Fruit fly (Drosophila melanogaster) whole organism, embryonic: Measurements from ENCODE around the gene CG7551.
A peak's percentile ranks its signal among the peaks of the same experiment; 100 is the strongest.

Experiments
- Aef1 ChIP-seq: fragments of 200-800 bp; sonication (Bioruptor generic); IDR thresholded peaks from 3 replicates; pipeline ENCODE4 v1.3.6; 2022; ENCODE audit warnings: missing biosample characterization, missing genetic modification characterization
- Antp ChIP-seq: fragments of 200-800 bp; sonication (Bioruptor generic); optimal IDR thresholded peaks from 3 replicates; lab custom pipeline; 2016; ENCODE audit warnings: missing biosample characterization, missing genetic modification characterization
- CG10147 ChIP-seq: fragments of 200-800 bp; sonication (Bioruptor generic); optimal IDR thresholded peaks from 2 replicates; lab custom pipeline; 2019; ENCODE audit warnings: missing biosample characterization, mild to moderate bottlenecking, missing genetic modification characterization, moderate library complexity
- CG10209 ChIP-seq: fragments of 200-800 bp; sonication (Bioruptor generic); optimal IDR thresholded peaks from 3 replicates; lab custom pipeline; 2017; ENCODE audit warnings: missing biosample characterization, mild to moderate bottlenecking, missing genetic modification characterization, missing genetic modification reagents
- CG1024 ChIP-seq: fragments of 200-800 bp; sonication (Bioruptor generic); IDR thresholded peaks from 2 replicates; pipeline ENCODE4 v1.3.6; 2022; ENCODE audit warnings: missing biosample characterization, missing genetic modification characterization
- CG13296 ChIP-seq: fragments of 200-800 bp; sonication (Bioruptor generic); optimal IDR thresholded peaks from 3 replicates; lab custom pipeline; 2018; ENCODE audit warnings: missing biosample characterization, mild to moderate bottlenecking, missing genetic modification characterization
- CG15073 ChIP-seq: fragments of 200-800 bp; sonication (Bioruptor generic); optimal IDR thresholded peaks from 2 replicates; lab custom pipeline; 2016; ENCODE audit warnings: missing biosample characterization, missing genetic modification characterization
- CG15269 ChIP-seq: fragments of 200-800 bp; sonication (Bioruptor generic); optimal IDR thresholded peaks from 2 replicates; lab custom pipeline; 2018; ENCODE audit warnings: missing biosample characterization, mild to moderate bottlenecking, missing genetic modification characterization, moderate library complexity
- CG16863 ChIP-seq: fragments of 200-800 bp; sonication (Bioruptor generic); optimal IDR thresholded peaks from 3 replicates; lab custom pipeline; 2016; ENCODE audit warnings: missing biosample characterization, missing genetic modification characterization
- CG17385 ChIP-seq: fragments of 200-800 bp; sonication (Bioruptor generic); optimal IDR thresholded peaks from 3 replicates; lab custom pipeline; 2018; ENCODE audit warnings: missing biosample characterization, mild to moderate bottlenecking, missing genetic modification characterization
- CG18011 ChIP-seq: fragments of 200-800 bp; sonication (Bioruptor generic); optimal IDR thresholded peaks from 2 replicates; lab custom pipeline; 2017; ENCODE audit warnings: missing biosample characterization, missing genetic modification characterization, mild to moderate bottlenecking, moderate library complexity, missing genotype
- CG18619 ChIP-seq: fragments of 200-800 bp; sonication (Bioruptor generic); optimal IDR thresholded peaks from 3 replicates; lab custom pipeline; 2017; ENCODE audit warnings: missing biosample characterization, mild to moderate bottlenecking, missing genetic modification characterization
- CG32532 ChIP-seq: fragments of 200-800 bp; sonication (Bioruptor generic); IDR thresholded peaks from 2 replicates; pipeline ENCODE4 v1.3.6; 2022; ENCODE audit warnings: missing biosample characterization, missing genetic modification characterization
- CG4282 ChIP-seq: fragments of 200-800 bp; sonication (Bioruptor generic); optimal IDR thresholded peaks from 2 replicates; lab custom pipeline; 2016; ENCODE audit warnings: missing biosample characterization, missing genetic modification characterization
- CG4707 ChIP-seq: fragments of 200-800 bp; sonication (Bioruptor generic); optimal IDR thresholded peaks from 2 replicates; lab custom pipeline; 2018; ENCODE audit warnings: missing biosample characterization, mild to moderate bottlenecking, missing genetic modification characterization, moderate library complexity
- CG7372 ChIP-seq: fragments of 200-800 bp; sonication (Bioruptor generic); IDR thresholded peaks from 2 replicates; pipeline ENCODE4 v1.3.6; 2022; ENCODE audit warnings: missing biosample characterization, missing genetic modification characterization
- CG9932 ChIP-seq: fragments of 200-800 bp; sonication (Bioruptor generic); IDR thresholded peaks from 2 replicates; pipeline ENCODE4 v1.3.6; 2022; ENCODE audit warnings: missing biosample characterization, missing genetic modification characterization
- E2f1 ChIP-seq: fragments of 200-800 bp; sonication (Bioruptor generic); IDR thresholded peaks from 2 replicates; pipeline ENCODE4 v1.3.6; 2022; ENCODE audit warnings: missing biosample characterization, missing genetic modification characterization
- HHEX ChIP-seq: fragments of 200-800 bp; sonication (Bioruptor generic); optimal IDR thresholded peaks from 3 replicates; lab custom pipeline; 2017; ENCODE audit warnings: missing biosample characterization, mild to moderate bottlenecking, missing genetic modification characterization, missing genetic modification reagents
- HLH3B ChIP-seq: fragments of 200-800 bp; sonication (Bioruptor generic); IDR thresholded peaks from 2 replicates; pipeline ENCODE4 v1.3.6; 2022; ENCODE audit warnings: missing biosample characterization, missing genetic modification characterization
- HLHmδ ChIP-seq: fragments of 200-800 bp; sonication (Bioruptor generic); optimal IDR thresholded peaks from 2 replicates; lab custom pipeline; 2018; ENCODE audit warnings: missing biosample characterization, mild to moderate bottlenecking, missing genetic modification characterization, moderate library complexity
- Hmr ChIP-seq: fragments of 200-800 bp; sonication (Bioruptor generic); optimal IDR thresholded peaks from 3 replicates; lab custom pipeline; 2017; ENCODE audit warnings: mild to moderate bottlenecking, missing biosample characterization, missing genetic modification reagents, missing genetic modification characterization
- Kr ChIP-seq: fragments of 200-800 bp; sonication (Bioruptor generic); optimal IDR thresholded peaks from 2 replicates; lab custom pipeline; 2017; ENCODE audit warnings: missing biosample characterization, mild to moderate bottlenecking, missing genetic modification characterization
- MESR4 ChIP-seq: fragments of 200-800 bp; sonication (Bioruptor generic); optimal IDR thresholded peaks from 2 replicates; lab custom pipeline; 2018; ENCODE audit warnings: missing biosample characterization, mild to moderate bottlenecking, missing genetic modification characterization, moderate library complexity
- Mes4 ChIP-seq: fragments of 200-800 bp; sonication (Bioruptor generic); optimal IDR thresholded peaks from 2 replicates; lab custom pipeline; 2016; ENCODE audit warnings: missing biosample characterization, missing genetic modification characterization
- Oaz ChIP-seq: fragments of 200-800 bp; sonication (Bioruptor generic); IDR thresholded peaks from 2 replicates; pipeline ENCODE4 v1.3.6; 2022; ENCODE audit warnings: missing biosample characterization, missing genetic modification characterization
- Side ChIP-seq: fragments of 200-800 bp; sonication (Bioruptor generic); optimal IDR thresholded peaks from 2 replicates; lab custom pipeline; 2016; ENCODE audit warnings: missing biosample characterization, missing genetic modification characterization
- Six4 ChIP-seq: fragments of 200-800 bp; sonication (Bioruptor generic); optimal IDR thresholded peaks from 2 replicates; lab custom pipeline; 2016; ENCODE audit warnings: missing biosample characterization, missing genetic modification characterization
- Stat92E ChIP-seq, 3 experiments: fragments of >200 bp in 2 of 3; fragments of 200-800 bp in 1 of 3; sonication (Bioruptor generic) in 1 of 3; optimal IDR thresholded peaks; 2 replicates each; lab custom pipeline; 2017 to 2019; ENCODE audit warnings: missing biosample characterization in 3 of 3, missing genetic modification characterization in 3 of 3, mild to moderate bottlenecking in 1 of 3, moderate library complexity in 1 of 3
- TFAM ChIP-seq: fragments of 200-800 bp; sonication (Bioruptor generic); optimal IDR thresholded peaks from 2 replicates; lab custom pipeline; 2017; ENCODE audit warnings: missing biosample characterization, missing genetic modification characterization, inconsistent platforms
- Xrp1 ChIP-seq: fragments of 200-800 bp; sonication (Bioruptor generic); IDR thresholded peaks from 2 replicates; pipeline ENCODE4 v1.3.6; 2022; ENCODE audit warnings: missing biosample characterization, missing genetic modification characterization
- ato ChIP-seq: fragments of 200-800 bp; sonication (Bioruptor generic); IDR thresholded peaks from 2 replicates; pipeline ENCODE4 v1.3.6; 2022; ENCODE audit warnings: missing biosample characterization, missing genetic modification characterization; ENCODE audit not compliant: partially characterized antibody
- az2 ChIP-seq: fragments of 200-800 bp; sonication (Bioruptor generic); optimal IDR thresholded peaks from 3 replicates; lab custom pipeline; 2016; ENCODE audit warnings: missing biosample characterization, missing genetic modification characterization
- ci ChIP-seq: fragments of 200-800 bp; sonication (Bioruptor generic); IDR thresholded peaks from 3 replicates; pipeline ENCODE4 v1.3.6; 2022; ENCODE audit warnings: missing biosample characterization, missing genetic modification characterization
- da ChIP-seq: fragments of 200-800 bp; sonication (Bioruptor generic); optimal IDR thresholded peaks from 2 replicates; lab custom pipeline; 2016; ENCODE audit warnings: missing biosample characterization, missing genetic modification characterization
- ftz-f1 ChIP-seq: fragments of 200-800 bp; sonication (Bioruptor generic); optimal IDR thresholded peaks from 2 replicates; lab custom pipeline; 2016; ENCODE audit warnings: missing biosample characterization, missing genetic modification characterization
- gcm ChIP-seq: fragments of 200-800 bp; sonication (Bioruptor generic); optimal IDR thresholded peaks from 2 replicates; lab custom pipeline; 2019; ENCODE audit warnings: missing biosample characterization, mild to moderate bottlenecking, missing genetic modification characterization, moderate library complexity
- hth ChIP-seq: fragments of >200 bp; optimal IDR thresholded peaks from 2 replicates; lab custom pipeline; 2017; ENCODE audit warnings: inconsistent platforms
- jumu ChIP-seq: fragments of 200-800 bp; sonication (Bioruptor generic); optimal IDR thresholded peaks from 3 replicates; lab custom pipeline; 2016; ENCODE audit warnings: missing biosample characterization, missing genetic modification characterization
- kah ChIP-seq: fragments of 200-800 bp; sonication (Bioruptor generic); optimal IDR thresholded peaks from 2 replicates; lab custom pipeline; 2018; ENCODE audit warnings: missing biosample characterization, mild to moderate bottlenecking, missing genetic modification characterization
- mirr ChIP-seq: fragments of 200-800 bp; sonication (Bioruptor generic); optimal IDR thresholded peaks from 3 replicates; lab custom pipeline; 2018; ENCODE audit warnings: missing biosample characterization, mild to moderate bottlenecking, missing genetic modification characterization
- nom ChIP-seq: fragments of 200-800 bp; sonication (Bioruptor generic); optimal IDR thresholded peaks from 2 replicates; lab custom pipeline; 2017; ENCODE audit warnings: missing biosample characterization, missing genetic modification characterization, mild to moderate bottlenecking, moderate library complexity, missing genetic modification reagents
- org-1 ChIP-seq: fragments of 200-800 bp; sonication (Bioruptor generic); optimal IDR thresholded peaks from 2 replicates; lab custom pipeline; 2017; ENCODE audit warnings: missing biosample characterization, missing genetic modification characterization
- pum ChIP-seq: fragments of 200-800 bp; sonication (Bioruptor generic); optimal IDR thresholded peaks from 2 replicates; lab custom pipeline; 2016; ENCODE audit warnings: missing biosample characterization, missing genetic modification characterization
- repo ChIP-seq: fragments of 200-800 bp; sonication (Bioruptor generic); optimal IDR thresholded peaks from 2 replicates; lab custom pipeline; 2016; ENCODE audit warnings: missing biosample characterization, missing genetic modification characterization
- sd ChIP-seq: fragments of 200-800 bp; sonication (Bioruptor generic); optimal IDR thresholded peaks from 3 replicates; lab custom pipeline; 2018; ENCODE audit warnings: missing biosample characterization, mild to moderate bottlenecking, missing genetic modification characterization, moderate library complexity
- so ChIP-seq: fragments of 200-800 bp; sonication (Bioruptor generic); IDR thresholded peaks from 3 replicates; pipeline ENCODE4 v1.3.6; 2022; ENCODE audit warnings: missing biosample characterization, missing genetic modification characterization
- sug ChIP-seq: fragments of 200-800 bp; optimal IDR thresholded peaks from 2 replicates; lab custom pipeline; 2019; ENCODE audit warnings: missing biosample characterization, mild to moderate bottlenecking, missing genetic modification characterization, moderate library complexity
- tio ChIP-seq: fragments of 200-800 bp; sonication (Bioruptor generic); optimal IDR thresholded peaks from 2 replicates; lab custom pipeline; 2017; ENCODE audit warnings: missing biosample characterization, missing genetic modification characterization, inconsistent platforms
- vvl ChIP-seq: fragments of 200-800 bp; sonication (Bioruptor generic); IDR thresholded peaks from 2 replicates; pipeline ENCODE4 v1.3.6; 2022; ENCODE audit warnings: missing biosample characterization, missing genetic modification characterization
- zen ChIP-seq: fragments of 200-800 bp; sonication (Bioruptor generic); optimal IDR thresholded peaks from 3 replicates; lab custom pipeline; 2018; ENCODE audit warnings: missing biosample characterization, mild to moderate bottlenecking, missing genetic modification characterization, moderate library complexity

The CG7551 gene

DNA sequence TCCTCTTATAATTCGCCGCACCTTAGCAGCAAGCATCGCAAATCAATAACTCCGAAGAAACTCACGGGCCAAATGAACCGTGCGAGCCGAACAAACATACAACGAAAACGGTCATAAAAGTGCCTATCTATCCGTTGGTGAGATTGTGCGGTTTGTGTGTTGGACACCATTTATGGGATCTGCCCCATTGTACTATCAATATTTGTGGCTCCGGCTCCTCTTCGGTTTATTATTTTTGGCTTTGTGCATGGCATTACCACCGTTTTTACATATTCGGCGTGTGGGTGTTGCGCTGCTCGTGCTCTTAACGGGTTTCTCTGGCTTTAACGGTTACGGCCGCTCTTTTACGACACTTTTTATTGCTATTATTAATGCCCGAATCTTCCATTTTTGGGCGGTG, 38.9 kb upstream of the CG7551 start (continued):
- peak; percentile 63 for TF ChIP-seq sd (tag; lab: Kevin White, UChicago)
- no peak for TF ChIP-seq az2 (GFP tag; lab: Kevin White, UChicago)
- TF ChIP-seq Side (GFP tag; lab: Kevin White, UChicago) = no peak
- TF ChIP-seq CG15269 (tag; lab: Kevin White, UChicago) = peak; percentile 51
- no peak for TF ChIP-seq Oaz (GFP tag; lab: Robert Waterston, UW)
- TF ChIP-seq HLHmδ = no peak
- TF ChIP-seq vvl (GFP tag; lab: Robert Waterston, UW) = peak; percentile 72; the same call in 1 of the 2 replicates
- TF ChIP-seq MESR4 (GFP tag; lab: Kevin White, UChicago) = no peak
- no peak for TF ChIP-seq HLH3B
- TF ChIP-seq CG15073 (GFP tag; lab: Kevin White, UChicago) = no peak
- peak; percentile 46 for TF ChIP-seq sug
- no peak for TF ChIP-seq nom
- no peak for TF ChIP-seq Stat92E (GFP tag; optimal IDR thresholded peaks at IDR 0.05; lab: Kevin White, UChicago)
- peak; percentile 51 for TF ChIP-seq mirr
- TF ChIP-seq ftz-f1 (GFP tag; lab: Kevin White, UChicago) = no peak
- TF ChIP-seq so (GFP tag; lab: Robert Waterston, UW) = no peak; the same call in 2 of the 3 replicates
- peak; percentile 28 for TF ChIP-seq CG10209
- no peak for TF ChIP-seq repo (GFP tag; lab: Kevin White, UChicago)
- TF ChIP-seq CG18619 (GFP tag; lab: Kevin White, UChicago) = no peak
- no peak for TF ChIP-seq tio (GFP tag; lab: Kevin White, UChicago)
- no peak for TF ChIP-seq Aef1
- TF ChIP-seq Mes4 (GFP tag; lab: Kevin White, UChicago) = no peak
- no peak; the same call in 1 of the 2 replicates for TF ChIP-seq E2f1 (GFP tag; lab: Robert Waterston, UW)
- TF ChIP-seq ci (GFP tag; lab: Robert Waterston, UW) = peak; percentile 43; the same call in 2 of the 3 replicates
- TF ChIP-seq CG10147 = peak; percentile 12
- TF ChIP-seq zen (tag; lab: Kevin White, UChicago) = peak; percentile 38
- TF ChIP-seq CG4707 (GFP tag; lab: Kevin White, UChicago) = peak; percentile 10
- no peak for TF ChIP-seq CG7372 (GFP tag; lab: Robert Waterston, UW)
- TF ChIP-seq Xrp1 (GFP tag; lab: Robert Waterston, UW) = 0 out of 2 replicates have a peak, but pooled peaks have one; percentile 19
- TF ChIP-seq CG32532 (GFP tag; lab: Robert Waterston, UW) = peak; percentile 26; the same call in 1 of the 2 replicates
- peak; percentile 4 for TF ChIP-seq Six4 (GFP tag; lab: Kevin White, UChicago)
- no peak for TF ChIP-seq jumu (GFP tag; lab: Kevin White, UChicago)
- no peak for TF ChIP-seq CG1024 (GFP tag; lab: Robert Waterston, UW)
- no peak for TF ChIP-seq pum (GFP tag; lab: Kevin White, UChicago)
- peak; percentile 17; the same call in 1 of the 2 replicates for TF ChIP-seq CG9932 (GFP tag; lab: Robert Waterston, UW)
- peak; percentile 7 for TF ChIP-seq org-1 (GFP tag; lab: Kevin White, UChicago)
- no peak for TF ChIP-seq CG13296 (GFP tag; lab: Kevin White, UChicago)
- no peak for TF ChIP-seq TFAM (GFP tag; lab: Kevin White, UChicago)
- TF ChIP-seq kah (GFP tag; lab: Kevin White, UChicago) = no peak
- TF ChIP-seq CG17385 (GFP tag; lab: Kevin White, UChicago) = peak; percentile 4
- TF ChIP-seq hth (lab: Kevin White, UChicago) = no peak
- peak; percentile 31 for TF ChIP-seq Hmr (GFP tag; lab: Kevin White, UChicago)
- no peak for TF ChIP-seq CG18011 (GFP tag; lab: Kevin White, UChicago)
- no peak for TF ChIP-seq da (GFP tag; lab: Kevin White, UChicago)
- TF ChIP-seq HHEX = peak; percentile 5
- TF ChIP-seq gcm (GFP tag; lab: Kevin White, UChicago) = no peak
- TF ChIP-seq CG16863 = no peak
- TF ChIP-seq ato (GFP tag; lab: Robert Waterston, UW) = no peak
- no peak for TF ChIP-seq Antp (GFP tag; lab: Kevin White, UChicago)
- no peak for TF ChIP-seq Kr
- TF ChIP-seq CG4282 (GFP tag; lab: Kevin White, UChicago) = peak; percentile 4
